Worm (Caenorhabditis elegans) whole organism, L1 larva: ENCODE measurements around the gene sdz-33.

ENCODE experiments used
- aha-1 ChIP-seq: fragments of 150-350 bp; optimal IDR thresholded peaks from 2 replicates; lab custom pipeline; 2014; ENCODE audit warnings: missing biosample characterization, missing genetic modification characterization
- aly-2 ChIP-seq: fragments of 150-350 bp; optimal IDR thresholded peaks from 2 replicates; lab custom pipeline; 2014; ENCODE audit warnings: missing biosample characterization, missing genetic modification characterization
- ama-1 ChIP-seq: fragments of 150-350 bp; optimal IDR thresholded peaks from 2 replicates; lab custom pipeline; 2014
- ceh-88 ChIP-seq: fragments of 200-800 bp; sonication (Bioruptor generic); IDR thresholded peaks from 2 replicates; pipeline ENCODE4 v1.3.6; 2022; ENCODE audit warnings: missing genetic modification characterization, missing compliant biosample characterization
- ces-1 ChIP-seq: fragments of 150-350 bp; optimal IDR thresholded peaks from 2 replicates; lab custom pipeline; 2014; ENCODE audit warnings: missing biosample characterization, missing genetic modification reagents, missing genetic modification characterization
- dpl-1 ChIP-seq, 3 experiments: fragments of 150-350 bp in 2 of 3; sonication (generic microtip) in 1 of 3; optimal IDR thresholded peaks; 2 replicates each; lab custom pipeline; 2014 to 2017; ENCODE audit warnings: missing biosample characterization in 3 of 3, missing genetic modification characterization in 3 of 3, missing genetic modification reagents in 3 of 3
- efl-1 ChIP-seq, 4 experiments: fragments of 150-350 bp; optimal IDR thresholded peaks in 3 of 4; peaks in 1 of 4; 1 replicate in 1 of 4; 2 replicates in 3 of 4; lab custom pipeline; 2014; ENCODE audit warnings: missing biosample characterization in 2 of 4, missing genetic modification characterization in 2 of 4, missing genetic modification reagents in 2 of 4
- egl-27 ChIP-seq, 2 experiments: fragments of 150-350 bp in 1 of 2; sonication (generic microtip); optimal IDR thresholded peaks; 3 replicates each; lab custom pipeline; 2017 to 2018; ENCODE audit warnings: missing biosample characterization in 2 of 2, missing genetic modification characterization in 2 of 2, missing genetic modification reagents in 2 of 2
- elt-2 ChIP-seq: sonication (generic microtip); optimal IDR thresholded peaks from 2 replicates; lab custom pipeline; 2016; ENCODE audit warnings: missing genetic modification characterization, mild to moderate bottlenecking, inconsistent platforms, missing compliant biosample characterization, missing genetic modification reagents
- ets-5 ChIP-seq: fragments of 200-800 bp; sonication (Bioruptor generic); IDR thresholded peaks from 2 replicates; pipeline ENCODE4 v1.3.6; 2022; ENCODE audit warnings: missing genetic modification characterization, missing compliant biosample characterization
- fkh-4 ChIP-seq: sonication (generic microtip); optimal IDR thresholded peaks from 2 replicates; lab custom pipeline; 2016; ENCODE audit warnings: missing compliant biosample characterization, missing genetic modification characterization, borderline replicate concordance
- grh-1 ChIP-seq: fragments of 200-800 bp; sonication (Bioruptor generic); IDR thresholded peaks from 2 replicates; pipeline ENCODE4 v1.3.6; 2022; ENCODE audit warnings: missing genetic modification reagents, missing genetic modification characterization, missing compliant biosample characterization
- hlh-17 ChIP-seq: fragments of 200-800 bp; sonication (Bioruptor generic); optimal IDR thresholded peaks from 2 replicates; lab custom pipeline; 2018; ENCODE audit warnings: missing genetic modification characterization, mild to moderate bottlenecking, missing compliant biosample characterization, moderate library complexity, borderline replicate concordance
- isw-1 ChIP-seq: fragments of 200-800 bp; sonication (Bioruptor generic); IDR thresholded peaks from 2 replicates; pipeline ENCODE4 v1.3.6; 2022; ENCODE audit warnings: missing genetic modification characterization, missing compliant biosample characterization
- jun-1 ChIP-seq: fragments of 150-350 bp; optimal IDR thresholded peaks from 2 replicates; lab custom pipeline; 2014; ENCODE audit warnings: missing biosample characterization, missing genetic modification reagents, missing genetic modification characterization
- lin-14 ChIP-seq: fragments of 200-800 bp; sonication (Bioruptor generic); optimal IDR thresholded peaks from 2 replicates; lab custom pipeline; 2018; ENCODE audit warnings: mild to moderate bottlenecking, missing genetic modification characterization, moderate library complexity, missing compliant biosample characterization
- lin-35 ChIP-seq, 2 experiments: fragments of 150-350 bp; optimal IDR thresholded peaks; 2 replicates each; lab custom pipeline; 2014; ENCODE audit warnings: missing biosample characterization in 2 of 2, missing genetic modification characterization in 2 of 2, missing genetic modification reagents in 2 of 2
- lin-39 ChIP-seq: fragments of 150-350 bp; optimal IDR thresholded peaks from 2 replicates; lab custom pipeline; 2014; ENCODE audit warnings: missing biosample characterization, missing genetic modification reagents, missing genetic modification characterization
- lsy-2 ChIP-seq, 2 experiments: fragments of 150-350 bp; optimal IDR thresholded peaks; 2 replicates each; lab custom pipeline; 2014; ENCODE audit warnings: missing biosample characterization in 2 of 2, missing genetic modification characterization in 2 of 2
- mab-9 ChIP-seq: fragments of 200-800 bp; sonication (Bioruptor generic); IDR thresholded peaks from 2 replicates; pipeline ENCODE4 v1.3.6; 2022; ENCODE audit warnings: missing genetic modification reagents, missing genetic modification characterization, missing compliant biosample characterization
- nhr-19 ChIP-seq: fragments of 200-800 bp; sonication (Bioruptor generic); conservative IDR thresholded peaks from 2 replicates; pipeline ENCODE4 v1.3.6; 2022; ENCODE audit warnings: missing genetic modification characterization, missing compliant biosample characterization
- nhr-28 ChIP-seq: fragments of 150-350 bp; optimal IDR thresholded peaks from 2 replicates; lab custom pipeline; 2014; ENCODE audit warnings: missing biosample characterization, missing genetic modification characterization
- nhr-47 ChIP-seq: sonication (generic microtip); optimal IDR thresholded peaks from 2 replicates; lab custom pipeline; 2016; ENCODE audit warnings: mild to moderate bottlenecking, missing genetic modification characterization, moderate library complexity, missing compliant biosample characterization
- nhr-71 ChIP-seq: sonication (generic microtip); optimal IDR thresholded peaks from 2 replicates; lab custom pipeline; 2016; ENCODE audit warnings: mild to moderate bottlenecking, missing genetic modification characterization, moderate library complexity, missing compliant biosample characterization
- nhr-77 ChIP-seq: fragments of 150-350 bp; optimal IDR thresholded peaks from 2 replicates; lab custom pipeline; 2014; ENCODE audit warnings: missing biosample characterization, missing genetic modification characterization
- nhr-85 ChIP-seq: sonication (generic microtip); peaks from one replicate; lab custom pipeline; 2016; ENCODE audit warnings: missing genetic modification characterization, inconsistent platforms, missing compliant biosample characterization
- nhr-90 ChIP-seq: sonication (generic microtip); optimal IDR thresholded peaks from 2 replicates; lab custom pipeline; 2016; ENCODE audit warnings: mild to moderate bottlenecking, missing genetic modification characterization, missing compliant biosample characterization; ENCODE audit not compliant: poor library complexity
- pag-3 ChIP-seq: sonication (generic microtip); optimal IDR thresholded peaks from 2 replicates; lab custom pipeline; 2017; ENCODE audit warnings: missing genetic modification characterization, mild to moderate bottlenecking, missing compliant biosample characterization, antibody characterized with exemption, borderline replicate concordance; ENCODE audit not compliant: insufficient read depth
- pax-3 ChIP-seq: fragments of 200-800 bp; sonication (Bioruptor generic); optimal IDR thresholded peaks from 2 replicates; lab custom pipeline; 2018; ENCODE audit warnings: mild to moderate bottlenecking, missing genetic modification characterization, moderate library complexity, missing compliant biosample characterization
- pqm-1 ChIP-seq: sonication (generic microtip); optimal IDR thresholded peaks from 3 replicates; lab custom pipeline; 2017; ENCODE audit warnings: missing biosample characterization, missing genetic modification characterization
- rnt-1 ChIP-seq: sonication (generic microtip); optimal IDR thresholded peaks from 2 replicates; lab custom pipeline; 2016; ENCODE audit warnings: mild to moderate bottlenecking, missing genetic modification characterization, moderate library complexity, missing compliant biosample characterization
- skn-1 ChIP-seq: fragments of 150-350 bp; optimal IDR thresholded peaks from 2 replicates; lab custom pipeline; 2014; ENCODE audit warnings: missing biosample characterization, missing genetic modification characterization
- snu-23 ChIP-seq: sonication (generic microtip); optimal IDR thresholded peaks from 2 replicates; lab custom pipeline; 2016; ENCODE audit warnings: missing genetic modification characterization, missing compliant biosample characterization
- sox-4 ChIP-seq: sonication (generic microtip); optimal IDR thresholded peaks from 2 replicates; lab custom pipeline; 2016; ENCODE audit warnings: missing genetic modification characterization, missing compliant biosample characterization
- swsn-7 ChIP-seq: sonication (generic microtip); optimal IDR thresholded peaks from 2 replicates; lab custom pipeline; 2016; ENCODE audit warnings: missing genetic modification characterization, missing compliant biosample characterization
- tbx-2 ChIP-seq: sonication (generic microtip); optimal IDR thresholded peaks from 2 replicates; lab custom pipeline; 2016; ENCODE audit warnings: missing genetic modification characterization, missing compliant biosample characterization
- unc-62 ChIP-seq: fragments of 150-350 bp; optimal IDR thresholded peaks from 2 replicates; lab custom pipeline; 2014; ENCODE audit warnings: missing biosample characterization, missing genetic modification reagents, missing genetic modification characterization
- unc-98 ChIP-seq: fragments of 200-800 bp; sonication (Bioruptor generic); IDR thresholded peaks from 2 replicates; pipeline ENCODE4 v1.3.6; 2022; ENCODE audit warnings: missing genetic modification characterization, missing compliant biosample characterization
- vab-15 ChIP-seq: sonication (generic microtip); optimal IDR thresholded peaks from 2 replicates; lab custom pipeline; 2017; ENCODE audit warnings: missing genotype, mild to moderate bottlenecking, missing genetic modification characterization, missing compliant biosample characterization
- zip-4 ChIP-seq: fragments of 200-800 bp; sonication (Bioruptor generic); optimal IDR thresholded peaks from 2 replicates; lab custom pipeline; 2018; ENCODE audit warnings: mild to moderate bottlenecking, missing genetic modification characterization, moderate library complexity, missing compliant biosample characterization
- ztf-4 ChIP-seq: fragments of 150-350 bp; optimal IDR thresholded peaks from 2 replicates; lab custom pipeline; 2014; ENCODE audit warnings: missing biosample characterization, missing genetic modification characterization

sdz-33 gene

ce11 chrIII:11920187-11920785, 13.0 kb downstream of the sdz-33 start, which contains the start of the genes ccf-1 and trap-4 (continued):
- TF ChIP-seq skn-1 (tag; lab: Kevin White, UChicago): peak; percentile 44
- TF ChIP-seq, all 84 proteins: peak for 32

ce11 chrIII:11921658-11922098, 14.4 kb downstream of the sdz-33 start, which contains the start of gene Y56A3A.22:
TSS of gene Y56A3A.22 (plus strand) at chrIII:11921692.
- TF ChIP-seq jun-1: no peak
- no peak for TF ChIP-seq unc-98 (GFP tag; lab: Robert Waterston, UW)
- TF ChIP-seq nhr-71 (tag; lab: Kevin White, UChicago): peak; percentile 62
- TF ChIP-seq aly-2 (tag; lab: Kevin White, UChicago): peak; percentile 70
- peak; percentile 27 for TF ChIP-seq zip-4 (GFP tag; lab: Kevin White, UChicago)
- TF ChIP-seq lin-39 (tag; lab: Kevin White, UChicago): no peak
- TF ChIP-seq vab-15 (tag; lab: Kevin White, UChicago): no peak
- peak; percentile 39 for TF ChIP-seq rnt-1 (tag; lab: Kevin White, UChicago)
- TF ChIP-seq ceh-88 (GFP tag; lab: Robert Waterston, UW): no peak
- TF ChIP-seq fkh-4 (tag; lab: Kevin White, UChicago): no peak
- no peak for TF ChIP-seq aha-1 (tag; lab: Kevin White, UChicago)
- TF ChIP-seq mab-9 (GFP tag; lab: Robert Waterston, UW): no peak
- TF ChIP-seq ces-1 (GFP tag; lab: Kevin White, UChicago): no peak
- TF ChIP-seq nhr-85: no peak
- peak; percentile 33 for TF ChIP-seq pax-3 (tag; lab: Kevin White, UChicago)
- TF ChIP-seq egl-27 (tag; optimal IDR thresholded peaks at IDR 0.05; lab: Kevin White, UChicago): no peak
- no peak for TF ChIP-seq nhr-19 (GFP tag; lab: Robert Waterston, UW)
- no peak for TF ChIP-seq skn-1 (tag; lab: Kevin White, UChicago)
- TF ChIP-seq isw-1 (GFP tag; lab: Robert Waterston, UW): no peak
- TF ChIP-seq snu-23 (GFP tag; lab: Kevin White, UChicago): peak; percentile 14
- no peak for TF ChIP-seq unc-62 (GFP tag; lab: Kevin White, UChicago)
- no peak for TF ChIP-seq ets-5 (GFP tag; lab: Robert Waterston, UW)
- TF ChIP-seq nhr-28 (tag; lab: Kevin White, UChicago): no peak
- peak; percentile 7 to 18 for TF ChIP-seq efl-1 (optimal IDR thresholded peaks at IDR 0.05; lab: Kevin White, UChicago)
- peak in 1 of 2 experiments; percentile 91 for TF ChIP-seq efl-1 (GFP tag; optimal IDR thresholded peaks at IDR 0.05 in 1 of 2; lab: Kevin White, UChicago)
- no peak for TF ChIP-seq lin-14 (GFP tag; lab: Kevin White, UChicago)
- peak; percentile 25 for TF ChIP-seq grh-1 (GFP tag; lab: Robert Waterston, UW)
- TF ChIP-seq swsn-7 (tag; lab: Kevin White, UChicago): no peak
- TF ChIP-seq tbx-2: peak; percentile 7
- no peak for TF ChIP-seq pag-3 (tag; lab: Kevin White, UChicago)
- peak; percentile 86 for TF ChIP-seq ama-1 (lab: Kevin White, UChicago)
- TF ChIP-seq pqm-1 (tag; lab: Kevin White, UChicago): no peak
- peak in 1 of 2 experiments; percentile 29 for TF ChIP-seq lin-35 (GFP tag; optimal IDR thresholded peaks at IDR 0.05; lab: Kevin White, UChicago)
- TF ChIP-seq nhr-90 (tag; lab: Kevin White, UChicago): peak; percentile 57
- TF ChIP-seq dpl-1 (GFP tag; optimal IDR thresholded peaks at IDR 0.05; lab: Kevin White, UChicago): no peak
- TF ChIP-seq lsy-2 (tag; optimal IDR thresholded peaks at IDR 0.05; lab: Kevin White, UChicago): peak in 1 of 2 experiments; percentile 7
- TF ChIP-seq nhr-47 (tag; lab: Kevin White, UChicago): peak; percentile 40
- TF ChIP-seq nhr-77 (tag; lab: Kevin White, UChicago): no peak
- no peak for TF ChIP-seq sox-4 (tag; lab: Kevin White, UChicago)
- peak; percentile 43 for TF ChIP-seq hlh-17
- TF ChIP-seq elt-2 (tag; lab: Kevin White, UChicago): peak; percentile 29
- TF ChIP-seq ztf-4 (tag; lab: Kevin White, UChicago): peak; percentile 80
